Worm (Caenorhabditis elegans) whole organism, midembryonic: ENCODE results near the gene pxn-2.

Source experiments
- T22C8.4 ChIP-seq: fragments of 200-800 bp; sonication (Bioruptor generic); IDR thresholded peaks from 2 replicates; pipeline ENCODE4 v1.3.6; 2022; ENCODE audit warnings: missing genetic modification characterization, missing compliant biosample characterization
- cog-1 ChIP-seq: sonication (generic microtip); optimal IDR thresholded peaks from 2 replicates; lab custom pipeline; 2016; ENCODE audit warnings: missing genetic modification characterization, missing compliant biosample characterization
- klf-2 ChIP-seq: fragments of 200-800 bp; sonication (Bioruptor generic); conservative IDR thresholded peaks from 2 replicates; pipeline ENCODE4 v1.3.6; 2022; ENCODE audit warnings: missing genetic modification reagents, missing genetic modification characterization, missing compliant biosample characterization
- ref-1 ChIP-seq: fragments of 200-800 bp; sonication (Bioruptor generic); conservative IDR thresholded peaks from 2 replicates; pipeline ENCODE4 v1.3.6; 2022; ENCODE audit warnings: missing genetic modification reagents, missing genetic modification characterization, missing compliant biosample characterization
- tab-1 ChIP-seq: fragments of 200-800 bp; sonication (Bioruptor generic); IDR thresholded peaks from 2 replicates; pipeline ENCODE4 v1.3.6; 2022; ENCODE audit warnings: missing genetic modification characterization, missing compliant biosample characterization
- ztf-29 ChIP-seq: fragments of 200-800 bp; sonication (Bioruptor generic); IDR thresholded peaks from 2 replicates; pipeline ENCODE4 v1.3.6; 2022; ENCODE audit warnings: missing genetic modification reagents, missing genetic modification characterization, missing compliant biosample characterization

ce11 chrX:11016100-11016499 is 37.0 kb upstream of the pxn-2 start, which contains the start of gene egl-15:
- TF ChIP-seq T22C8.4 (GFP tag; lab: Robert Waterston, UW) (no peak), ref-1 (GFP tag; lab: Robert Waterston, UW) (no peak), cog-1 (no peak), klf-2 (no peak), ztf-29 (GFP tag; lab: Robert Waterston, UW) (no peak), tab-1 (GFP tag; lab: Robert Waterston, UW) (no peak)
